Fruit fly (Drosophila melanogaster) whole organism, embryonic: ENCODE measurements around the gene CG13385.

Experiments used
- Abd-B ChIP-seq: fragments of 200-800 bp; sonication (Bioruptor generic); optimal IDR thresholded peaks from 2 replicates; lab custom pipeline; 2018; ENCODE audit warnings: missing biosample characterization, mild to moderate bottlenecking, missing genetic modification characterization, moderate library complexity
- Atf3 ChIP-seq: fragments of 200-800 bp; sonication (Bioruptor generic); optimal IDR thresholded peaks from 3 replicates; lab custom pipeline; 2016; ENCODE audit warnings: missing biosample characterization, missing genetic modification characterization
- Blimp-1 ChIP-seq: fragments of 200-800 bp; sonication (Bioruptor generic); optimal IDR thresholded peaks from 3 replicates; lab custom pipeline; 2018; ENCODE audit warnings: missing biosample characterization, missing genetic modification characterization, mild to moderate bottlenecking, moderate library complexity, missing genetic modification reagents
- CG1024 ChIP-seq: fragments of 200-800 bp; sonication (Bioruptor generic); IDR thresholded peaks from 2 replicates; pipeline ENCODE4 v1.3.6; 2022; ENCODE audit warnings: missing biosample characterization, missing genetic modification characterization
- CG12659 ChIP-seq: fragments of 200-800 bp; sonication (Bioruptor generic); optimal IDR thresholded peaks from 3 replicates; lab custom pipeline; 2017; ENCODE audit warnings: mild to moderate bottlenecking, missing biosample characterization, missing genetic modification reagents, missing genetic modification characterization
- CG12744 ChIP-seq: fragments of 200-800 bp; sonication (Bioruptor generic); optimal IDR thresholded peaks from 2 replicates; lab custom pipeline; 2016; ENCODE audit warnings: missing biosample characterization, missing genetic modification characterization
- CG13287 ChIP-seq: fragments of 200-800 bp; sonication (Bioruptor generic); IDR thresholded peaks from 2 replicates; pipeline ENCODE4 v1.3.6; 2022; ENCODE audit warnings: missing biosample characterization, missing genetic modification characterization; ENCODE audit not compliant: partially characterized antibody
- CG13775 ChIP-seq: fragments of 200-800 bp; sonication (Bioruptor generic); optimal IDR thresholded peaks from 3 replicates; lab custom pipeline; 2017; ENCODE audit warnings: missing biosample characterization, mild to moderate bottlenecking, missing genetic modification characterization
- CG15269 ChIP-seq: fragments of 200-800 bp; sonication (Bioruptor generic); optimal IDR thresholded peaks from 2 replicates; lab custom pipeline; 2018; ENCODE audit warnings: missing biosample characterization, mild to moderate bottlenecking, missing genetic modification characterization, moderate library complexity
- CG15696 ChIP-seq: fragments of 200-800 bp; sonication (Bioruptor generic); optimal IDR thresholded peaks from 2 replicates; lab custom pipeline; 2019; ENCODE audit warnings: missing biosample characterization, mild to moderate bottlenecking, missing genetic modification characterization, moderate library complexity
- CG17612 ChIP-seq: fragments of 200-800 bp; sonication (Bioruptor generic); IDR thresholded peaks from 2 replicates; pipeline ENCODE4 v1.3.6; 2022; ENCODE audit warnings: missing biosample characterization, missing genetic modification characterization
- CG1832 ChIP-seq: fragments of 200-800 bp; sonication (Bioruptor generic); optimal IDR thresholded peaks from 2 replicates; lab custom pipeline; 2017; ENCODE audit warnings: missing biosample characterization, mild to moderate bottlenecking, missing genetic modification characterization, inconsistent platforms
- CG30020 ChIP-seq: fragments of 200-800 bp; optimal IDR thresholded peaks from 2 replicates; lab custom pipeline; 2019; ENCODE audit warnings: missing biosample characterization, mild to moderate bottlenecking, missing genetic modification characterization, moderate library complexity
- CG3163 ChIP-seq: fragments of 200-800 bp; sonication (Bioruptor generic); optimal IDR thresholded peaks from 3 replicates; lab custom pipeline; 2016; ENCODE audit warnings: missing biosample characterization, missing genetic modification characterization
- CG3407 ChIP-seq: fragments of 200-800 bp; sonication (Bioruptor generic); optimal IDR thresholded peaks from 2 replicates; lab custom pipeline; 2018; ENCODE audit warnings: missing biosample characterization, mild to moderate bottlenecking, missing genetic modification characterization
- CG4424 ChIP-seq: fragments of 200-800 bp; sonication (Bioruptor generic); optimal IDR thresholded peaks from 3 replicates; lab custom pipeline; 2016; ENCODE audit warnings: missing biosample characterization, missing genetic modification characterization
- CG6683 ChIP-seq: fragments of 200-800 bp; sonication (Bioruptor generic); optimal IDR thresholded peaks from 2 replicates; lab custom pipeline; 2017; ENCODE audit warnings: missing biosample characterization, mild to moderate bottlenecking, missing genetic modification characterization, missing genetic modification reagents
- CG8359 ChIP-seq: fragments of 200-800 bp; sonication (Bioruptor generic); optimal IDR thresholded peaks from 2 replicates; lab custom pipeline; 2017; ENCODE audit warnings: missing biosample characterization, mild to moderate bottlenecking, missing genetic modification characterization, borderline replicate concordance
- CG9727 ChIP-seq: fragments of 200-800 bp; sonication (Bioruptor generic); optimal IDR thresholded peaks from 3 replicates; lab custom pipeline; 2017; ENCODE audit warnings: missing biosample characterization, mild to moderate bottlenecking, missing genetic modification characterization
- Dek ChIP-seq: fragments of 200-800 bp; sonication (Bioruptor generic); optimal IDR thresholded peaks from 3 replicates; lab custom pipeline; 2019; ENCODE audit warnings: missing biosample characterization, mild to moderate bottlenecking, missing genetic modification characterization, moderate library complexity
- E2f2 ChIP-seq: fragments of 200-800 bp; sonication (Bioruptor generic); IDR thresholded peaks from 2 replicates; pipeline ENCODE4 v1.3.6; 2022; ENCODE audit warnings: missing biosample characterization, missing genetic modification characterization
- Ets65A ChIP-seq: fragments of 200-800 bp; sonication (Bioruptor generic); peaks from one replicate; lab custom pipeline; 2016; ENCODE audit warnings: missing biosample characterization, missing genetic modification characterization
- Ets97D ChIP-seq: fragments of 200-800 bp; sonication (Bioruptor generic); optimal IDR thresholded peaks from 3 replicates; lab custom pipeline; 2016; ENCODE audit warnings: missing biosample characterization, missing genetic modification characterization
- HLHmδ ChIP-seq: fragments of 200-800 bp; sonication (Bioruptor generic); optimal IDR thresholded peaks from 2 replicates; lab custom pipeline; 2018; ENCODE audit warnings: missing biosample characterization, mild to moderate bottlenecking, missing genetic modification characterization, moderate library complexity
- HmgD ChIP-seq: fragments of 200-800 bp; sonication (Bioruptor generic); optimal IDR thresholded peaks from 3 replicates; lab custom pipeline; 2016; ENCODE audit warnings: missing biosample characterization, missing genetic modification characterization
- HmgZ ChIP-seq: fragments of 200-800 bp; sonication (Bioruptor generic); optimal IDR thresholded peaks from 2 replicates; lab custom pipeline; 2018; ENCODE audit warnings: missing biosample characterization, mild to moderate bottlenecking, missing genetic modification characterization
- Jarid2 ChIP-seq: fragments of 200-800 bp; sonication (Bioruptor generic); optimal IDR thresholded peaks from 3 replicates; lab custom pipeline; 2017; ENCODE audit warnings: mild to moderate bottlenecking, missing biosample characterization, missing genetic modification reagents, missing genetic modification characterization
- MTF-1 ChIP-seq: fragments of 200-800 bp; sonication (Bioruptor generic); optimal IDR thresholded peaks from 2 replicates; lab custom pipeline; 2018; ENCODE audit warnings: missing biosample characterization, mild to moderate bottlenecking, missing genetic modification characterization, borderline replicate concordance
- Optix ChIP-seq: fragments of 200-800 bp; sonication (Bioruptor generic); IDR thresholded peaks from 3 replicates; pipeline ENCODE4 v1.3.6; 2022; ENCODE audit warnings: missing biosample characterization, missing genetic modification characterization
- Sin3A ChIP-seq: fragments of >200 bp; optimal IDR thresholded peaks from 2 replicates; lab custom pipeline; 2018
- ac ChIP-seq: fragments of 200-800 bp; sonication (Bioruptor generic); optimal IDR thresholded peaks from 3 replicates; lab custom pipeline; 2017; ENCODE audit warnings: missing biosample characterization, mild to moderate bottlenecking, missing genetic modification characterization
- da ChIP-seq: fragments of 200-800 bp; sonication (Bioruptor generic); optimal IDR thresholded peaks from 2 replicates; lab custom pipeline; 2016; ENCODE audit warnings: missing biosample characterization, missing genetic modification characterization
- disco-r ChIP-seq: fragments of 200-800 bp; sonication (Bioruptor generic); optimal IDR thresholded peaks from 2 replicates; lab custom pipeline; 2016; ENCODE audit warnings: missing biosample characterization, missing genetic modification characterization
- emc ChIP-seq: fragments of 200-800 bp; sonication (Bioruptor generic); optimal IDR thresholded peaks from 2 replicates; lab custom pipeline; 2016; ENCODE audit warnings: missing biosample characterization, missing genetic modification characterization
- ewg ChIP-seq: fragments of 200-800 bp; sonication (Bioruptor generic); optimal IDR thresholded peaks from 3 replicates; lab custom pipeline; 2017; ENCODE audit warnings: mild to moderate bottlenecking, missing biosample characterization, missing genetic modification reagents, missing genetic modification characterization
- gcm ChIP-seq: fragments of 200-800 bp; sonication (Bioruptor generic); optimal IDR thresholded peaks from 2 replicates; lab custom pipeline; 2019; ENCODE audit warnings: missing biosample characterization, mild to moderate bottlenecking, missing genetic modification characterization, moderate library complexity
- gem ChIP-seq: fragments of 200-800 bp; sonication (Bioruptor generic); optimal IDR thresholded peaks from 2 replicates; lab custom pipeline; 2019; ENCODE audit warnings: missing biosample characterization, mild to moderate bottlenecking, missing genetic modification characterization, moderate library complexity
- mld ChIP-seq: fragments of 200-800 bp; sonication (Bioruptor generic); IDR thresholded peaks from 3 replicates; pipeline ENCODE4 v1.3.6; 2022; ENCODE audit warnings: missing biosample characterization, missing genetic modification characterization; ENCODE audit not compliant: partially characterized antibody
- pb ChIP-seq: fragments of 200-800 bp; sonication (Bioruptor generic); optimal IDR thresholded peaks from 3 replicates; lab custom pipeline; 2016; ENCODE audit warnings: missing biosample characterization, missing genetic modification characterization
- peb ChIP-seq: fragments of 200-800 bp; sonication (Bioruptor generic); IDR thresholded peaks from 2 replicates; pipeline ENCODE4 v1.3.6; 2022; ENCODE audit warnings: missing biosample characterization, missing genetic modification characterization
- sisA ChIP-seq: fragments of 200-800 bp; sonication (Bioruptor generic); IDR thresholded peaks from 2 replicates; pipeline ENCODE4 v1.3.6; 2022; ENCODE audit warnings: missing biosample characterization, missing genetic modification characterization
- sna ChIP-seq: fragments of 200-800 bp; sonication (Bioruptor generic); IDR thresholded peaks from 2 replicates; pipeline ENCODE4 v1.3.6; 2022; ENCODE audit warnings: missing biosample characterization, missing genetic modification characterization; ENCODE audit not compliant: partially characterized antibody
- stwl ChIP-seq: fragments of 200-800 bp; sonication (Bioruptor generic); optimal IDR thresholded peaks from 3 replicates; lab custom pipeline; 2018; ENCODE audit warnings: missing biosample characterization, mild to moderate bottlenecking, missing genetic modification characterization, moderate library complexity
- toy ChIP-seq: fragments of 200-800 bp; sonication (Bioruptor generic); IDR thresholded peaks from 2 replicates; pipeline ENCODE4 v1.3.6; 2022; ENCODE audit warnings: missing biosample characterization, missing genetic modification characterization
- trem ChIP-seq: fragments of 200-800 bp; optimal IDR thresholded peaks from 3 replicates; lab custom pipeline; 2019; ENCODE audit warnings: missing biosample characterization, mild to moderate bottlenecking, missing genetic modification characterization, moderate library complexity
- tup ChIP-seq: fragments of 200-800 bp; sonication (Bioruptor generic); optimal IDR thresholded peaks from 2 replicates; lab custom pipeline; 2016; ENCODE audit warnings: missing biosample characterization, mild to moderate bottlenecking, missing genetic modification characterization, moderate library complexity
- twi ChIP-seq: fragments of 200-800 bp; optimal IDR thresholded peaks from 2 replicates; lab custom pipeline; 2019; ENCODE audit warnings: missing biosample characterization, mild to moderate bottlenecking, missing genetic modification characterization, moderate library complexity
- vvl ChIP-seq: fragments of 200-800 bp; sonication (Bioruptor generic); IDR thresholded peaks from 2 replicates; pipeline ENCODE4 v1.3.6; 2022; ENCODE audit warnings: missing biosample characterization, missing genetic modification characterization
- wdn ChIP-seq: fragments of 200-800 bp; sonication (Bioruptor generic); IDR thresholded peaks from 2 replicates; pipeline ENCODE4 v1.3.6; 2022; ENCODE audit warnings: missing biosample characterization, missing genetic modification characterization
- wek ChIP-seq: fragments of 200-800 bp; sonication (Bioruptor generic); optimal IDR thresholded peaks from 3 replicates; lab custom pipeline; 2018; ENCODE audit warnings: missing biosample characterization, mild to moderate bottlenecking, missing genetic modification characterization, moderate library complexity

The CG13385 gene

DNA sequence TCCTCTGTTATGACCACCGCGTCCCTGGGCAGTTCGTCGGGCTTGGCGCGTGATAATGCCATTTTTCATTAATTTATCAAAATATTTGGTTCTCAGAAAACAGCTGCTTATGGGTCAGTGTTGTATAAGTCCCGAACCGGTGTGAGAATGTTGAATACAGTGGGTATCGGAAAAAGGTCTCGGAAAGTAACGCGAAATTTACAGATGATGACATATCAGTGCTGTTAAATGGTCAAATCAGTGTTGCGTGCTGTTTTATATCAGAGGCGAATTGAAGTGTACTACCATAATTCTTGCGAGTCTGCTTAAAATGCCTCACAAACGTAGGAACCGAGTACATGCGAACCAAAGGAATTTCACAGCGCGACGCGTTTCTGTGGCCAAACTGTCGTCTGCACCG is 13.8 kb upstream of the CG13385 start, which contains the start of the genes CG13392 and Rcd4 (continued):
- TF ChIP-seq CG12744 (GFP tag; lab: Kevin White, UChicago) (peak; percentile 44), Ets65A (GFP tag; lab: Kevin White, UChicago) (peak; percentile 97), da (peak; percentile 23), Atf3 (GFP tag; lab: Kevin White, UChicago) (peak; percentile 59), Sin3A (lab: Kevin White, UChicago) (peak; percentile 32), CG1024 (GFP tag; lab: Robert Waterston, UW) (0 out of 2 replicates have a peak, but pooled peaks have one; percentile 16), CG30020 (peak; percentile 12), ewg (GFP tag; lab: Kevin White, UChicago) (peak; percentile 20), wek (GFP tag; lab: Kevin White, UChicago) (no peak), CG12659 (peak; percentile 84), CG13775 (GFP tag; lab: Kevin White, UChicago) (peak; percentile 21), E2f2 (GFP tag; lab: Robert Waterston, UW) (peak; percentile 56), ac (GFP tag; lab: Kevin White, UChicago) (no peak), sisA (0 out of 2 replicates have a peak, but pooled peaks have one; percentile 33), pb (GFP tag; lab: Kevin White, UChicago) (peak; percentile 63), emc (GFP tag; lab: Kevin White, UChicago) (peak; percentile 55), CG4424 (GFP tag; lab: Kevin White, UChicago) (peak; percentile 91), toy (no peak), trem (peak; percentile 65), mld (GFP tag; lab: Robert Waterston, UW) (peak; percentile 13; the same call in 1 of the 3 replicates), MTF-1 (GFP tag; lab: Kevin White, UChicago) (peak; percentile 13), Dek (tag; lab: Kevin White, UChicago) (peak; percentile 32), HLHmδ (GFP tag; lab: Kevin White, UChicago) (peak; percentile 28), CG15269 (tag; lab: Kevin White, UChicago) (peak; percentile 43), CG3163 (peak; percentile 64), HmgZ (peak; percentile 84), CG8359 (GFP tag; lab: Kevin White, UChicago) (no peak), CG9727 (GFP tag; lab: Kevin White, UChicago) (peak; percentile 30), Ets97D (GFP tag; lab: Kevin White, UChicago) (peak; percentile 81), HmgD (GFP tag; lab: Kevin White, UChicago) (peak; percentile 63), twi (tag; lab: Kevin White, UChicago) (peak; percentile 40), CG3407 (no peak), CG1832 (GFP tag; lab: Kevin White, UChicago) (no peak), Abd-B (no peak), CG17612 (GFP tag; lab: Robert Waterston, UW) (no peak), peb (GFP tag; lab: Robert Waterston, UW) (no peak), disco-r (GFP tag; lab: Kevin White, UChicago) (peak; percentile 12), CG15696 (tag; lab: Kevin White, UChicago) (no peak), tup (GFP tag; lab: Kevin White, UChicago) (peak; percentile 76), CG6683 (GFP tag; lab: Kevin White, UChicago) (peak; percentile 32), vvl (GFP tag; lab: Robert Waterston, UW) (peak; percentile 87), wdn (peak; percentile 51; the same call in 1 of the 2 replicates), sna (peak; percentile 71; the same call in 1 of the 2 replicates), Jarid2 (GFP tag; lab: Kevin White, UChicago) (no peak), Optix (0 out of 3 replicates have a peak, but pooled peaks have one; percentile 25), Blimp-1 (GFP tag; lab: Kevin White, UChicago) (peak; percentile 27), gcm (no peak), CG13287 (GFP tag; lab: Robert Waterston, UW) (peak; percentile 80), gem (tag; lab: Kevin White, UChicago) (peak; percentile 7), stwl (tag; lab: Kevin White, UChicago) (peak; percentile 100)
